Worm (Caenorhabditis elegans) whole organism, L1 larva: ENCODE data around the gene cdk-4.

ENCODE experiments used
- aha-1 ChIP-seq: fragments of 150-350 bp; optimal IDR thresholded peaks from 2 replicates; lab custom pipeline; 2014; ENCODE audit warnings: missing biosample characterization, missing genetic modification characterization
- elt-3 ChIP-seq, 6 experiments: fragments of 150-350 bp in 1 of 6; sonication (generic microtip); optimal IDR thresholded peaks; 2 replicates each; lab custom pipeline; 2017 to 2018; ENCODE audit warnings: missing biosample characterization in 6 of 6, missing genetic modification characterization in 6 of 6, inconsistent platforms in 1 of 6
- fos-1 ChIP-seq: fragments of 150-350 bp; optimal IDR thresholded peaks from 2 replicates; lab custom pipeline; 2014; ENCODE audit warnings: missing biosample characterization, missing genetic modification characterization
- lsy-2 ChIP-seq, 2 experiments: fragments of 150-350 bp; optimal IDR thresholded peaks; 2 replicates each; lab custom pipeline; 2014; ENCODE audit warnings: missing biosample characterization in 2 of 2, missing genetic modification characterization in 2 of 2
- mdl-1 ChIP-seq, 2 experiments: fragments of 150-350 bp; optimal IDR thresholded peaks; 2 replicates each; lab custom pipeline; 2014 to 2017; ENCODE audit warnings: missing biosample characterization in 2 of 2, missing genetic modification characterization in 2 of 2, inconsistent platforms in 1 of 2
- mef-2 ChIP-seq: fragments of 150-350 bp; optimal IDR thresholded peaks from 2 replicates; lab custom pipeline; 2014; ENCODE audit warnings: missing biosample characterization, missing genetic modification characterization
- nhr-12 ChIP-seq: sonication (generic microtip); optimal IDR thresholded peaks from 2 replicates; lab custom pipeline; 2017; ENCODE audit warnings: missing biosample characterization, missing genetic modification characterization
- rnt-1 ChIP-seq: sonication (generic microtip); optimal IDR thresholded peaks from 2 replicates; lab custom pipeline; 2016; ENCODE audit warnings: mild to moderate bottlenecking, missing genetic modification characterization, moderate library complexity, missing compliant biosample characterization
- unc-62 ChIP-seq: fragments of 150-350 bp; optimal IDR thresholded peaks from 2 replicates; lab custom pipeline; 2014; ENCODE audit warnings: missing biosample characterization, missing genetic modification reagents, missing genetic modification characterization

DNA sequence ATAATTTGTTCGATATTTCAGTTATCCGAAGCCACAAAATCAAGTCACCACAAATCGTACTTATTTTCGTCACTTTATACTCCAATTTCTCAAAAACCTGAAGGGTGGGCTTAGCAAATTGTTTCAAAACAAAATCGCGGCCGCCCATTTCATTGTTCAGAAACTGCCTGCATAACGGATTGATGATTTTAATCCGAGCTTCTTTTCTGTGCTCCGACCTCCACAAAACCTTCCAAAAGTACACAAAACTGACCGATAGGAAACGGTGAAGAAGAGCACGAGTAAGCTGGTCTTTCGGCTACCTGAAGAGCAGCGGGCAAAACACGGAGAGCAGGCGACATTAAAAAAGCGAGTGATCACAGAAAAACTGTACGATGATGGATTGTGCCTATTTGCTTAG lies 47.7 kb upstream of the cdk-4 start, which contains the start of gene R01E6.2:
- TF ChIP-seq fos-1, result no peak
- no peak for TF ChIP-seq rnt-1 (tag; lab: Kevin White, UChicago)
- no peak for TF ChIP-seq nhr-12 (tag; lab: Kevin White, UChicago)
- no peak for TF ChIP-seq lsy-2 (tag; optimal IDR thresholded peaks at IDR 0.05; lab: Kevin White, UChicago)
- no peak for TF ChIP-seq aha-1 (tag; lab: Kevin White, UChicago)
- no peak for TF ChIP-seq elt-3 (tag; optimal IDR thresholded peaks at IDR 0.05; lab: Kevin White, UChicago)
- TF ChIP-seq mdl-1 (tag; optimal IDR thresholded peaks at IDR 0.05; lab: Kevin White, UChicago), result no peak
- no peak for TF ChIP-seq mef-2 (tag; lab: Kevin White, UChicago)
- no peak for TF ChIP-seq unc-62 (GFP tag; lab: Kevin White, UChicago)
